Worm (Caenorhabditis elegans): Measurements from ENCODE around the gene Y67D2.5.

Gene Y67D2.5

ce11 chrIII:1543406-1544011 is 3.5 kb upstream of the Y67D2.5 start:
- TF ChIP-seq T22C8.4 (GFP tag; IDR thresholded peaks at IDR 0.05) = peak; percentile 51; the same call in 1 of the 2 replicates
- no peak for TF ChIP-seq flt-1 (GFP tag; IDR thresholded peaks at IDR 0.05)

- TF ChIP-seq ztf-23 (GFP tag; IDR thresholded peaks at IDR 0.05) (no peak), T22C8.4 (GFP tag; IDR thresholded peaks at IDR 0.05) (no peak)
Observed at ce11 chrIII:1539366-1539765, 678 bp downstream of the Y67D2.5 start.

- TF ChIP-seq ztf-29 (GFP tag; IDR thresholded peaks at IDR 0.05) (no peak), T22C8.4 (GFP tag; IDR thresholded peaks at IDR 0.05) (no peak), klf-2 (GFP tag; conservative IDR thresholded peaks at IDR 0.05) (no peak), ztf-23 (GFP tag; IDR thresholded peaks at IDR 0.05) (no peak), cog-1 (tag; optimal IDR thresholded peaks at IDR 0.05) (no peak), med-1 (GFP tag; optimal IDR thresholded peaks at IDR 0.05; ENCODE audit: insufficient read depth) (no peak), flt-1 (GFP tag; IDR thresholded peaks at IDR 0.05) (no peak), ref-1 (GFP tag; conservative IDR thresholded peaks at IDR 0.05) (no peak), tab-1 (GFP tag; IDR thresholded peaks at IDR 0.05) (no peak)
Observed at ce11 chrIII:1534431-1534830, 5.6 kb downstream of the Y67D2.5 start.

- TF ChIP-seq ztf-23 (GFP tag; IDR thresholded peaks at IDR 0.05) = no peak
- no peak for TF ChIP-seq T22C8.4 (GFP tag; IDR thresholded peaks at IDR 0.05)
- no peak for TF ChIP-seq ref-1 (GFP tag; conservative IDR thresholded peaks at IDR 0.05)
- TF ChIP-seq flt-1 (GFP tag; IDR thresholded peaks at IDR 0.05) = 0 out of 2 replicates have a peak, but pooled peaks have one; percentile 30
- TF ChIP-seq med-1 (GFP tag; optimal IDR thresholded peaks at IDR 0.05; ENCODE audit: insufficient read depth) = no peak
- no peak for TF ChIP-seq klf-2 (GFP tag; conservative IDR thresholded peaks at IDR 0.05)
Observed at ce11 chrIII:1533615-1534014, 6.4 kb downstream of the Y67D2.5 start, which contains the start of gene mtg-1. Gene mtg-1, plus strand, starts transcription at chrIII:1533774.

- TF ChIP-seq cog-1 (tag; optimal IDR thresholded peaks at IDR 0.05) (no peak), ztf-29 (GFP tag; IDR thresholded peaks at IDR 0.05) (no peak), med-1 (GFP tag; optimal IDR thresholded peaks at IDR 0.05; ENCODE audit: insufficient read depth) (no peak), ztf-23 (GFP tag; IDR thresholded peaks at IDR 0.05) (no peak), flt-1 (GFP tag; IDR thresholded peaks at IDR 0.05) (no peak), ref-1 (GFP tag; conservative IDR thresholded peaks at IDR 0.05) (no peak), klf-2 (GFP tag; conservative IDR thresholded peaks at IDR 0.05) (no peak), T22C8.4 (GFP tag; IDR thresholded peaks at IDR 0.05) (no peak), tab-1 (GFP tag; IDR thresholded peaks at IDR 0.05) (no peak)
Observed at ce11 chrIII:1532777-1533473, 7.1 kb downstream of the Y67D2.5 start, which contains the start of gene snf-6. Gene snf-6, minus strand, starts transcription at chrIII:1532827.

ce11 chrIII:1528423-1528822 is 11.6 kb downstream of the Y67D2.5 start:
- TF ChIP-seq flt-1 (GFP tag; IDR thresholded peaks at IDR 0.05) = no peak

- TF ChIP-seq ztf-23 (GFP tag; IDR thresholded peaks at IDR 0.05) (no peak), klf-2 (GFP tag; conservative IDR thresholded peaks at IDR 0.05) (no peak), flt-1 (GFP tag; IDR thresholded peaks at IDR 0.05) (no peak), tab-1 (GFP tag; IDR thresholded peaks at IDR 0.05) (no peak), cog-1 (tag; optimal IDR thresholded peaks at IDR 0.05) (no peak), med-1 (GFP tag; optimal IDR thresholded peaks at IDR 0.05; ENCODE audit: insufficient read depth) (no peak), ref-1 (GFP tag; conservative IDR thresholded peaks at IDR 0.05) (no peak)
Observed at ce11 chrIII:1519906-1520305, 20.1 kb downstream of the Y67D2.5 start.

- TF ChIP-seq cog-1 (tag; optimal IDR thresholded peaks at IDR 0.05) (no peak), tab-1 (GFP tag; IDR thresholded peaks at IDR 0.05) (no peak), ztf-23 (GFP tag; IDR thresholded peaks at IDR 0.05) (no peak), ref-1 (GFP tag; conservative IDR thresholded peaks at IDR 0.05) (no peak), flt-1 (GFP tag; IDR thresholded peaks at IDR 0.05) (no peak), klf-2 (GFP tag; conservative IDR thresholded peaks at IDR 0.05) (no peak), ztf-29 (GFP tag; IDR thresholded peaks at IDR 0.05) (no peak), med-1 (GFP tag; optimal IDR thresholded peaks at IDR 0.05; ENCODE audit: insufficient read depth) (no peak)
Observed at ce11 chrIII:1517893-1518292, 22.2 kb downstream of the Y67D2.5 start, which contains the start of gene tmem-120. Gene tmem-120, minus strand, starts transcription at chrIII:1517993.

ce11 chrIII:1508764-1509281 is 31.2 kb downstream of the Y67D2.5 start:
- TF ChIP-seq ztf-29 (GFP tag; IDR thresholded peaks at IDR 0.05) (no peak), ref-1 (GFP tag; conservative IDR thresholded peaks at IDR 0.05) (no peak), med-1 (GFP tag; optimal IDR thresholded peaks at IDR 0.05; ENCODE audit: insufficient read depth) (no peak)

ce11 chrIII:1508244-1508643 is 31.8 kb downstream of the Y67D2.5 start:
- no peak for TF ChIP-seq tab-1 (GFP tag; IDR thresholded peaks at IDR 0.05)
- no peak for TF ChIP-seq klf-2 (GFP tag; conservative IDR thresholded peaks at IDR 0.05)
- TF ChIP-seq ztf-23 (GFP tag; IDR thresholded peaks at IDR 0.05) = no peak
- TF ChIP-seq T22C8.4 (GFP tag; IDR thresholded peaks at IDR 0.05) = no peak
- TF ChIP-seq cog-1 (tag; optimal IDR thresholded peaks at IDR 0.05) = no peak
- no peak for TF ChIP-seq ztf-29 (GFP tag; IDR thresholded peaks at IDR 0.05)
- TF ChIP-seq med-1 (GFP tag; optimal IDR thresholded peaks at IDR 0.05; ENCODE audit: insufficient read depth) = no peak
- no peak for TF ChIP-seq flt-1 (GFP tag; IDR thresholded peaks at IDR 0.05)
- no peak for TF ChIP-seq ref-1 (GFP tag; conservative IDR thresholded peaks at IDR 0.05)
